Fruit fly (Drosophila melanogaster) S2 (cell line): Measurements from ENCODE around the gene Nepl17.

ENCODE experiments used
- CG8478 ChIP-seq: fragments of >200 bp; optimal IDR thresholded peaks from 2 replicates; lab custom pipeline; 2018
- CTCF ChIP-seq, 2 experiments: fragments of >200 bp; optimal IDR thresholded peaks; 2 replicates each; lab custom pipeline; 2018

dm6 chr3R:28851530-28851929 is 21.2 kb upstream of the Nepl17 start:
- no peak for TF ChIP-seq CG8478
- TF ChIP-seq CTCF (optimal IDR thresholded peaks at IDR 0.05; lab: Kevin White, UChicago): no peak
